Worm (Caenorhabditis elegans) whole organism, L4 larva: ENCODE data around the gene gop-2.
"Not testable (repeated sequence)": the region's sequence is repeated elsewhere in the genome, so short reads cannot be mapped to it uniquely, and the experiment has no call there.

Experiments used
- D1046.2 ChIP-seq: fragments of 200-800 bp; sonication (Bioruptor generic); IDR thresholded peaks from 2 replicates; pipeline ENCODE4 v1.3.6; 2022; ENCODE audit warnings: missing genetic modification characterization, missing compliant biosample characterization
- F26F4.8 ChIP-seq: fragments of 200-800 bp; sonication (Bioruptor generic); conservative IDR thresholded peaks from 2 replicates; pipeline ENCODE4 v1.3.6; 2022; ENCODE audit warnings: missing genetic modification characterization, missing compliant biosample characterization
- F37D6.2 ChIP-seq: sonication (generic microtip); optimal IDR thresholded peaks from 2 replicates; lab custom pipeline; 2016; ENCODE audit warnings: mild to moderate bottlenecking, missing genetic modification characterization, missing compliant biosample characterization
- F49E8.2 ChIP-seq: sonication (generic microtip); optimal IDR thresholded peaks from 2 replicates; lab custom pipeline; 2016; ENCODE audit warnings: missing compliant biosample characterization, mild to moderate bottlenecking, missing genetic modification characterization, borderline replicate concordance
- T20F7.1 ChIP-seq: fragments of 200-800 bp; sonication (Bioruptor generic); optimal IDR thresholded peaks from 2 replicates; lab custom pipeline; 2018; ENCODE audit warnings: mild to moderate bottlenecking, missing genetic modification characterization, missing compliant biosample characterization
- Y105C5A.15 ChIP-seq: fragments of 200-800 bp; sonication (Bioruptor generic); IDR thresholded peaks from 2 replicates; pipeline ENCODE4 v1.3.6; 2022; ENCODE audit warnings: missing genetic modification characterization, missing compliant biosample characterization
- Y48G9A.11 ChIP-seq: fragments of 200-800 bp; sonication (Bioruptor generic); IDR thresholded peaks from 2 replicates; pipeline ENCODE4 v1.3.6; 2022; ENCODE audit warnings: missing genetic modification reagents, missing genetic modification characterization, missing compliant biosample characterization
- ZK337.2 ChIP-seq: fragments of 200-800 bp; sonication (Bioruptor generic); IDR thresholded peaks from 2 replicates; pipeline ENCODE4 v1.3.6; 2022; ENCODE audit warnings: missing genetic modification reagents, missing genetic modification characterization, missing compliant biosample characterization
- ama-1 ChIP-seq: fragments of 150-350 bp; optimal IDR thresholded peaks from 2 replicates; lab custom pipeline; 2014; ENCODE audit warnings: inconsistent platforms, mixed read lengths
- ceh-20 ChIP-seq: fragments of 200-800 bp; sonication (Bioruptor generic); IDR thresholded peaks from 2 replicates; pipeline ENCODE4 v1.3.6; 2022; ENCODE audit warnings: missing genetic modification reagents, missing genetic modification characterization, missing compliant biosample characterization
- ceh-44 ChIP-seq: fragments of 200-800 bp; sonication (Bioruptor generic); IDR thresholded peaks from 2 replicates; pipeline ENCODE4 v1.3.6; 2022; ENCODE audit warnings: missing genetic modification reagents, missing genetic modification characterization, missing compliant biosample characterization
- ctbp-1 ChIP-seq: fragments of 200-800 bp; sonication (Bioruptor generic); IDR thresholded peaks from 2 replicates; pipeline ENCODE4 v1.3.6; 2022; ENCODE audit warnings: missing genetic modification reagents, missing genetic modification characterization, missing compliant biosample characterization
- daf-16 ChIP-seq, 3 experiments: sonication (generic microtip); optimal IDR thresholded peaks; 2 replicates each; lab custom pipeline; 2016 to 2017; ENCODE audit warnings: missing genetic modification characterization in 3 of 3, missing genetic modification reagents in 3 of 3, mild to moderate bottlenecking in 2 of 3, missing compliant biosample characterization in 2 of 3, missing biosample characterization in 1 of 3, moderate library complexity in 1 of 3
- daf-8 ChIP-seq: fragments of 200-800 bp; sonication (Bioruptor generic); IDR thresholded peaks from 2 replicates; pipeline ENCODE4 v1.3.6; 2022; ENCODE audit warnings: missing genetic modification characterization, missing compliant biosample characterization
- dmd-9 ChIP-seq: fragments of 200-800 bp; sonication (Bioruptor generic); IDR thresholded peaks from 2 replicates; pipeline ENCODE4 v1.3.6; 2022; ENCODE audit warnings: missing genetic modification reagents, missing genetic modification characterization, missing compliant biosample characterization
- dpl-1 ChIP-seq: fragments of 150-350 bp; optimal IDR thresholded peaks from 2 replicates; lab custom pipeline; 2014; ENCODE audit warnings: missing biosample characterization, missing genetic modification reagents, missing genetic modification characterization
- duxl-1 ChIP-seq: sonication (generic microtip); optimal IDR thresholded peaks from 2 replicates; lab custom pipeline; 2016; ENCODE audit warnings: mild to moderate bottlenecking, missing genetic modification characterization, moderate library complexity, missing compliant biosample characterization; ENCODE audit not compliant: poor library complexity
- hif-1 ChIP-seq, 2 experiments: sonication (generic microtip); optimal IDR thresholded peaks; 2 replicates each; lab custom pipeline; 2016 to 2017; ENCODE audit warnings: missing compliant biosample characterization in 2 of 2, missing genetic modification characterization in 2 of 2, missing genetic modification reagents in 2 of 2, missing genotype in 2 of 2, mild to moderate bottlenecking in 1 of 2
- jun-1 ChIP-seq: fragments of 150-350 bp; optimal IDR thresholded peaks from 2 replicates; lab custom pipeline; 2014; ENCODE audit warnings: missing biosample characterization, missing genetic modification reagents, missing genetic modification characterization
- lim-7 ChIP-seq: fragments of 200-800 bp; sonication (Bioruptor generic); IDR thresholded peaks from 2 replicates; pipeline ENCODE4 v1.3.6; 2022; ENCODE audit warnings: missing genetic modification characterization, missing compliant biosample characterization
- lin-13 ChIP-seq: fragments of 150-350 bp; optimal IDR thresholded peaks from 2 replicates; lab custom pipeline; 2014; ENCODE audit warnings: missing biosample characterization, missing genetic modification reagents, missing genetic modification characterization
- lin-29 ChIP-seq: fragments of 200-800 bp; sonication (Bioruptor generic); IDR thresholded peaks from 2 replicates; pipeline ENCODE4 v1.3.6; 2022; ENCODE audit warnings: missing genetic modification reagents, missing genetic modification characterization, missing compliant biosample characterization
- lin-38 ChIP-seq: fragments of 200-800 bp; sonication (Bioruptor generic); IDR thresholded peaks from 2 replicates; pipeline ENCODE4 v1.3.6; 2022; ENCODE audit warnings: missing genetic modification reagents, missing genetic modification characterization, missing compliant biosample characterization
- lsy-2 ChIP-seq, 2 experiments: fragments of 150-350 bp in 1 of 2; sonication (generic microtip) in 1 of 2; optimal IDR thresholded peaks; 2 replicates each; lab custom pipeline; 2014 to 2017; ENCODE audit warnings: missing biosample characterization in 2 of 2, missing genetic modification characterization in 2 of 2
- madf-5 ChIP-seq, 2 experiments: fragments of 200-800 bp; sonication (Bioruptor generic); IDR thresholded peaks; 2 replicates each; pipeline ENCODE4 v1.3.6; 2022; ENCODE audit warnings: missing compliant biosample characterization in 2 of 2, missing genetic modification characterization in 2 of 2
- mdl-1 ChIP-seq, 2 experiments: fragments of 150-350 bp in 1 of 2; sonication (generic microtip) in 1 of 2; optimal IDR thresholded peaks; 2 replicates each; lab custom pipeline; 2014 to 2017; ENCODE audit warnings: missing biosample characterization in 2 of 2, missing genetic modification characterization in 2 of 2
- mdt-29 ChIP-seq: fragments of 200-800 bp; sonication (Bioruptor generic); IDR thresholded peaks from 2 replicates; pipeline ENCODE4 v1.3.6; 2022; ENCODE audit warnings: missing genetic modification reagents, missing genetic modification characterization, missing compliant biosample characterization
- mep-1 ChIP-seq: fragments of 150-350 bp; sonication (generic microtip); optimal IDR thresholded peaks from 3 replicates; lab custom pipeline; 2014; ENCODE audit warnings: missing biosample characterization, missing genetic modification characterization
- mxl-2 ChIP-seq: fragments of 200-800 bp; sonication (Bioruptor generic); conservative IDR thresholded peaks from 2 replicates; pipeline ENCODE4 v1.3.6; 2022; ENCODE audit warnings: missing genetic modification reagents, missing genetic modification characterization, missing compliant biosample characterization
- mxl-3 ChIP-seq: fragments of 200-800 bp; sonication (Bioruptor generic); optimal IDR thresholded peaks from 2 replicates; lab custom pipeline; 2018; ENCODE audit warnings: mild to moderate bottlenecking, missing genetic modification characterization, missing compliant biosample characterization
- nhr-41 ChIP-seq: fragments of 200-800 bp; sonication (Bioruptor generic); IDR thresholded peaks from 2 replicates; pipeline ENCODE4 v1.3.6; 2022; ENCODE audit warnings: missing genetic modification reagents, missing genetic modification characterization, missing compliant biosample characterization
- nhr-77 ChIP-seq: fragments of 150-350 bp; optimal IDR thresholded peaks from 2 replicates; lab custom pipeline; 2014; ENCODE audit warnings: missing biosample characterization, missing genetic modification characterization
- php-3 ChIP-seq: fragments of 200-800 bp; sonication (Bioruptor generic); IDR thresholded peaks from 2 replicates; pipeline ENCODE4 v1.3.6; 2022; ENCODE audit warnings: missing genetic modification reagents, missing genetic modification characterization, missing compliant biosample characterization
- rbr-2 ChIP-seq: sonication (generic microtip); optimal IDR thresholded peaks from 2 replicates; lab custom pipeline; 2016; ENCODE audit warnings: missing genotype, missing genetic modification characterization, missing compliant biosample characterization
- saeg-2 ChIP-seq: fragments of 200-800 bp; sonication (Bioruptor generic); IDR thresholded peaks from 2 replicates; pipeline ENCODE4 v1.3.6; 2022; ENCODE audit warnings: missing genetic modification reagents, missing genetic modification characterization, missing compliant biosample characterization
- spr-1 ChIP-seq: sonication (generic microtip); optimal IDR thresholded peaks from 2 replicates; lab custom pipeline; 2016; ENCODE audit warnings: mild to moderate bottlenecking, missing genetic modification characterization, missing compliant biosample characterization
- spr-3 ChIP-seq: fragments of 200-800 bp; sonication (Bioruptor generic); optimal IDR thresholded peaks from 2 replicates; lab custom pipeline; 2018; ENCODE audit warnings: mild to moderate bottlenecking, missing genetic modification characterization, missing compliant biosample characterization
- unc-39 ChIP-seq: sonication (generic microtip); optimal IDR thresholded peaks from 2 replicates; lab custom pipeline; 2017; ENCODE audit warnings: missing biosample characterization, missing genetic modification characterization
- unc-62 ChIP-seq, 3 experiments: fragments of 150-350 bp in 1 of 3; sonication (generic microtip); optimal IDR thresholded peaks in 2 of 3; peaks in 1 of 3; 1 replicate in 1 of 3; 2 replicates in 2 of 3; lab custom pipeline; 2014 to 2017; ENCODE audit warnings: missing biosample characterization in 3 of 3, missing genetic modification characterization in 3 of 3, missing genetic modification reagents in 3 of 3, missing genotype in 1 of 3
- vab-7 ChIP-seq: fragments of 200-800 bp; sonication (Bioruptor generic); IDR thresholded peaks from 2 replicates; pipeline ENCODE4 v1.3.6; 2022; ENCODE audit warnings: missing genetic modification reagents, missing genetic modification characterization, missing compliant biosample characterization
- zfp-2 ChIP-seq: sonication (generic microtip); optimal IDR thresholded peaks from 2 replicates; lab custom pipeline; 2016; ENCODE audit warnings: mild to moderate bottlenecking, missing genetic modification characterization, missing compliant biosample characterization
- zip-11 ChIP-seq: fragments of 200-800 bp; sonication (Bioruptor generic); IDR thresholded peaks from 2 replicates; pipeline ENCODE4 v1.3.6; 2022; ENCODE audit warnings: missing genetic modification characterization, missing compliant biosample characterization
- zip-2 ChIP-seq: fragments of 150-350 bp; optimal IDR thresholded peaks from 2 replicates; lab custom pipeline; 2014; ENCODE audit warnings: missing biosample characterization, missing genetic modification characterization

Gene gop-2

ce11 chrIII:5258918-5259317 lies at the start of gene gop-2:
gop-2 (plus strand) TSS chrIII:5259023.
- TF ChIP-seq unc-62 (GFP tag; optimal IDR thresholded peaks at IDR 0.05 in 1 of 2; lab: Kevin White, UChicago): peak in 1 of 2 experiments; percentile 92
- no peak for TF ChIP-seq unc-62 (tag; optimal IDR thresholded peaks at IDR 0.05; lab: Kevin White, UChicago)
- TF ChIP-seq ama-1: peak; percentile 24
- TF ChIP-seq unc-39 (tag; lab: Kevin White, UChicago): no peak

- TF ChIP-seq lsy-2 (tag; optimal IDR thresholded peaks at IDR 0.05; lab: Kevin White, UChicago) (peak in 1 of 2 experiments; percentile 14), php-3 (GFP tag; lab: Robert Waterston, UW) (no peak)
Observed at ce11 chrIII:5210269-5210668, 48.6 kb upstream of the gop-2 start.

DNA sequence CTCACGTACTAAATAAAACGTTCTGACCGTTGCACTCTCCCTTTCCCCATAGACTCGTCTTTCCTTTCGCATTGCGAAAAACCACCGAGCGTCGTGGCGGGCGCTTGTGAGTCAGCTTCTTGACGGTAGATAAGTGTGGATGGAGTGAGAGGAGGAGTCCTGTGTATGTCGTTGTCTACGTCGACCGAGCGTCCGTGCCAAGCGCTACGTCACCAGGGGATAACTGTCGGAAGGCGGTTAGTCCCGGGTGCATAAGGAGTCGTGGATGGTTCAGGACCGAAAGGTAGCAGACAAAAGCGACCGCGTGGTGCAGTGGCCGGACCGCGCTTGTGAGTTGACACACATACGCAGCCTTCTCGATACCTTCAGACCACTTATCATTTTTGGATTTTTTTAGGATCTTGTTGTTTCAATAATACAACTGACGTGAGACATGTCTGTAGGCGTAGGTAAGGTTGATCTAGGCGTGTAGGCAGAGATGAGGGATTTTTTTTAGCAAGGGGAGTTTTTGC lies 47.6 kb upstream of the gop-2 start:
- TF ChIP-seq mxl-3: peak; percentile 86
- peak; percentile 47; the same call in 1 of the 2 replicates for TF ChIP-seq ZK337.2 (GFP tag; lab: Robert Waterston, UW)
- TF ChIP-seq zip-11 (GFP tag; lab: Robert Waterston, UW): 0 out of 2 replicates have a peak, but pooled peaks have one; percentile 68
- TF ChIP-seq F49E8.2 (tag; lab: Kevin White, UChicago): peak; percentile 55
- peak; percentile 57; the same call in 1 of the 2 replicates for TF ChIP-seq lim-7
- peak; percentile 88; the same call in 1 of the 2 replicates for TF ChIP-seq daf-8
- peak; percentile 76 for TF ChIP-seq php-3 (GFP tag; lab: Robert Waterston, UW)
- TF ChIP-seq Y105C5A.15: 0 out of 2 replicates have a peak, but pooled peaks have one; percentile 36
- peak; percentile 78 for TF ChIP-seq spr-1 (tag; lab: Kevin White, UChicago)
- peak; percentile 51 for TF ChIP-seq duxl-1 (tag; lab: Kevin White, UChicago)
- 0 out of 2 replicates have a peak, but pooled peaks have one; percentile 18 for TF ChIP-seq mxl-2
- TF ChIP-seq dmd-9 (GFP tag; lab: Robert Waterston, UW): 0 out of 2 replicates have a peak, but pooled peaks have one; percentile 8
- TF ChIP-seq jun-1 (tag; lab: Kevin White, UChicago): peak; percentile 45
- peak; percentile 41 to 62 for TF ChIP-seq hif-1 (tag; optimal IDR thresholded peaks at IDR 0.05; lab: Kevin White, UChicago)
- peak; percentile 75 for TF ChIP-seq vab-7 (GFP tag; lab: Robert Waterston, UW)
- peak; percentile 57 to 83 for TF ChIP-seq daf-16 (GFP tag; optimal IDR thresholded peaks at IDR 0.05; lab: Kevin White, UChicago)
- not testable (repeated sequence) for TF ChIP-seq daf-16 (tag; optimal IDR thresholded peaks at IDR 0.05; lab: Kevin White, UChicago)
- TF ChIP-seq Y48G9A.11 (GFP tag; lab: Robert Waterston, UW): peak; percentile 70; the same call in 1 of the 2 replicates
- TF ChIP-seq F37D6.2 (tag; lab: Kevin White, UChicago): peak; percentile 57
- TF ChIP-seq lin-38 (GFP tag; lab: Robert Waterston, UW): peak; percentile 80
- peak; percentile 53; the same call in 1 of the 2 replicates for TF ChIP-seq lin-29 (GFP tag; lab: Robert Waterston, UW)
- peak; percentile 78 for TF ChIP-seq rbr-2 (tag; lab: Kevin White, UChicago)
- TF ChIP-seq mdt-29 (GFP tag; lab: Robert Waterston, UW): peak; percentile 76
- TF ChIP-seq saeg-2 (GFP tag; lab: Robert Waterston, UW): 0 out of 2 replicates have a peak, but pooled peaks have one; percentile 59
- 0 out of 2 replicates have a peak, but pooled peaks have one; percentile 61 for TF ChIP-seq F26F4.8 (GFP tag; lab: Robert Waterston, UW)
- TF ChIP-seq nhr-41 (GFP tag; lab: Robert Waterston, UW): peak; percentile 71
- peak in 1 of 2 experiments; percentile 26; a peak in 1 of 4 replicates for TF ChIP-seq madf-5 (GFP tag; IDR thresholded peaks at IDR 0.05; lab: Robert Waterston, UW)
- peak; percentile 70 for TF ChIP-seq lin-13 (GFP tag; lab: Kevin White, UChicago)
- TF ChIP-seq zip-2 (tag; lab: Kevin White, UChicago): peak; percentile 52
- peak; percentile 76 for TF ChIP-seq spr-3 (GFP tag; lab: Kevin White, UChicago)
- peak; percentile 52 for TF ChIP-seq T20F7.1 (GFP tag; lab: Kevin White, UChicago)
- peak; percentile 78; the same call in 1 of the 2 replicates for TF ChIP-seq ceh-20 (GFP tag; lab: Robert Waterston, UW)
- peak in 1 of 2 experiments; percentile 40 for TF ChIP-seq mdl-1 (tag; optimal IDR thresholded peaks at IDR 0.05; lab: Kevin White, UChicago)
- peak; percentile 76 for TF ChIP-seq mep-1
- TF ChIP-seq nhr-77 (tag; lab: Kevin White, UChicago): peak; percentile 27
- peak; percentile 11 for TF ChIP-seq zfp-2
- peak; percentile 84 for TF ChIP-seq ctbp-1
- peak; percentile 41 for TF ChIP-seq dpl-1 (GFP tag; lab: Kevin White, UChicago)
- TF ChIP-seq ceh-44 (GFP tag; lab: Robert Waterston, UW): peak; percentile 6; the same call in 1 of the 2 replicates
- TF ChIP-seq D1046.2 (GFP tag; lab: Robert Waterston, UW): 0 out of 2 replicates have a peak, but pooled peaks have one; percentile 49
